Worm (Caenorhabditis elegans) whole organism, young adult: Measurements from ENCODE around the gene Y67D2.2.

Source experiments
- bed-2 ChIP-seq: fragments of 200-800 bp; sonication (Bioruptor generic); IDR thresholded peaks from 2 replicates; pipeline ENCODE4 v1.3.6; 2022; ENCODE audit warnings: missing genetic modification reagents, missing genetic modification characterization, missing compliant biosample characterization
- ceh-58 ChIP-seq: fragments of 200-800 bp; sonication (Bioruptor generic); IDR thresholded peaks from 2 replicates; pipeline ENCODE4 v1.3.6; 2022; ENCODE audit warnings: missing genetic modification characterization, missing compliant biosample characterization
- dox-1 ChIP-seq: fragments of 200-800 bp; sonication (Bioruptor generic); IDR thresholded peaks from 2 replicates; pipeline ENCODE4 v1.3.6; 2022; ENCODE audit warnings: missing genetic modification reagents, missing genetic modification characterization, missing compliant biosample characterization
- ets-4 ChIP-seq: fragments of 200-800 bp; sonication (Bioruptor generic); optimal IDR thresholded peaks from 2 replicates; lab custom pipeline; 2018; ENCODE audit warnings: mild to moderate bottlenecking, missing genetic modification characterization, missing compliant biosample characterization
- hlh-26 ChIP-seq: fragments of 200-800 bp; sonication (Bioruptor generic); conservative IDR thresholded peaks from 2 replicates; pipeline ENCODE4 v1.3.6; 2022; ENCODE audit warnings: missing genetic modification reagents, missing genetic modification characterization, missing compliant biosample characterization
- snpc-4 ChIP-seq, 5 experiments: fragments of 150-350 bp in 1 of 5; sonication (generic microtip) in 4 of 5; optimal IDR thresholded peaks; 2 replicates each; lab custom pipeline; 2014 to 2018; ENCODE audit warnings: missing genetic modification characterization in 5 of 5, missing biosample characterization in 3 of 5, antibody characterized with exemption in 2 of 5, mild to moderate bottlenecking in 2 of 5, missing compliant biosample characterization in 2 of 5, missing genotype in 2 of 5, moderate library complexity in 2 of 5, missing genetic modification reagents in 1 of 5
- unc-62 ChIP-seq: fragments of 150-350 bp; optimal IDR thresholded peaks from 2 replicates; lab custom pipeline; 2014; ENCODE audit warnings: missing biosample characterization, missing genetic modification reagents, missing genetic modification characterization
- ztf-22 ChIP-seq: fragments of 200-800 bp; sonication (Bioruptor generic); optimal IDR thresholded peaks from 2 replicates; lab custom pipeline; 2018; ENCODE audit warnings: mild to moderate bottlenecking, missing genetic modification characterization, moderate library complexity, missing compliant biosample characterization

- TF ChIP-seq ets-4 (GFP tag; lab: Kevin White, UChicago) (no peak), ceh-58 (GFP tag; lab: Robert Waterston, UW) (no peak), bed-2 (GFP tag; lab: Robert Waterston, UW) (no peak), ztf-22 (GFP tag; lab: Kevin White, UChicago) (no peak), hlh-26 (GFP tag; lab: Robert Waterston, UW) (no peak), snpc-4 (GFP tag; optimal IDR thresholded peaks at IDR 0.05; lab: Kevin White, UChicago) (peak; percentile 14), snpc-4 (tag; optimal IDR thresholded peaks at IDR 0.05; lab: Kevin White, UChicago) (no peak), dox-1 (GFP tag; lab: Robert Waterston, UW) (no peak), unc-62 (GFP tag; lab: Kevin White, UChicago) (no peak)
These were observed 45.2 kb downstream of the Y67D2.2 start for ce11 chrIII:1603776-1604175.
